Worm (Caenorhabditis elegans) whole organism, L4 larva: Measurements from ENCODE around the gene lin-3.

Source experiments
- F10B5.3 ChIP-seq: sonication (generic microtip); optimal IDR thresholded peaks from 2 replicates; lab custom pipeline; 2016; ENCODE audit warnings: mild to moderate bottlenecking, missing genetic modification characterization, missing compliant biosample characterization
- F37D6.2 ChIP-seq: sonication (generic microtip); optimal IDR thresholded peaks from 2 replicates; lab custom pipeline; 2016; ENCODE audit warnings: mild to moderate bottlenecking, missing genetic modification characterization, missing compliant biosample characterization
- T26A8.4 ChIP-seq: fragments of 200-800 bp; sonication (Bioruptor generic); IDR thresholded peaks from 2 replicates; pipeline ENCODE4 v1.3.6; 2022; ENCODE audit warnings: missing genetic modification characterization, missing compliant biosample characterization
- Y105C5A.15 ChIP-seq: fragments of 200-800 bp; sonication (Bioruptor generic); IDR thresholded peaks from 2 replicates; pipeline ENCODE4 v1.3.6; 2022; ENCODE audit warnings: missing genetic modification characterization, missing compliant biosample characterization
- Y5F2A.4 ChIP-seq: fragments of 200-800 bp; sonication (Bioruptor generic); optimal IDR thresholded peaks from 2 replicates; lab custom pipeline; 2018; ENCODE audit warnings: mild to moderate bottlenecking, missing genetic modification characterization, missing compliant biosample characterization
- ZK337.2 ChIP-seq: fragments of 200-800 bp; sonication (Bioruptor generic); IDR thresholded peaks from 2 replicates; pipeline ENCODE4 v1.3.6; 2022; ENCODE audit warnings: missing genetic modification reagents, missing genetic modification characterization, missing compliant biosample characterization
- ZK546.5 ChIP-seq, 2 experiments: sonication (generic microtip); optimal IDR thresholded peaks; 2 replicates each; lab custom pipeline; 2017; ENCODE audit warnings: missing biosample characterization in 2 of 2, missing genetic modification characterization in 2 of 2
- ama-1 ChIP-seq: fragments of 150-350 bp; optimal IDR thresholded peaks from 2 replicates; lab custom pipeline; 2014; ENCODE audit warnings: inconsistent platforms, mixed read lengths
- arid-1 ChIP-seq: fragments of 200-800 bp; sonication (Bioruptor generic); conservative IDR thresholded peaks from 2 replicates; pipeline ENCODE4 v1.3.6; 2022; ENCODE audit warnings: missing genetic modification reagents, missing genetic modification characterization, missing compliant biosample characterization
- attf-4 ChIP-seq: sonication (generic microtip); optimal IDR thresholded peaks from 3 replicates; lab custom pipeline; 2017; ENCODE audit warnings: missing biosample characterization, missing genetic modification characterization
- ceh-28 ChIP-seq: fragments of 150-350 bp; optimal IDR thresholded peaks from 2 replicates; lab custom pipeline; 2014; ENCODE audit warnings: missing biosample characterization, missing genetic modification reagents, missing genetic modification characterization
- ceh-32 ChIP-seq: sonication (generic microtip); optimal IDR thresholded peaks from 2 replicates; lab custom pipeline; 2016; ENCODE audit warnings: mild to moderate bottlenecking, missing genetic modification characterization, missing compliant biosample characterization; ENCODE audit not compliant: poor library complexity
- ceh-44 ChIP-seq: fragments of 200-800 bp; sonication (Bioruptor generic); IDR thresholded peaks from 2 replicates; pipeline ENCODE4 v1.3.6; 2022; ENCODE audit warnings: missing genetic modification reagents, missing genetic modification characterization, missing compliant biosample characterization
- ces-1 ChIP-seq: fragments of 150-350 bp; sonication (generic microtip); optimal IDR thresholded peaks from 4 replicates; lab custom pipeline; 2014; ENCODE audit warnings: missing biosample characterization, missing genetic modification reagents, missing genetic modification characterization
- cey-2 ChIP-seq: sonication (generic microtip); optimal IDR thresholded peaks from 3 replicates; lab custom pipeline; 2017; ENCODE audit warnings: missing genetic modification characterization, mild to moderate bottlenecking, missing compliant biosample characterization, antibody characterized with exemption, borderline replicate concordance; ENCODE audit not compliant: insufficient read depth
- ctbp-1 ChIP-seq: fragments of 200-800 bp; sonication (Bioruptor generic); IDR thresholded peaks from 2 replicates; pipeline ENCODE4 v1.3.6; 2022; ENCODE audit warnings: missing genetic modification reagents, missing genetic modification characterization, missing compliant biosample characterization
- daf-12 ChIP-seq: fragments of 150-350 bp; optimal IDR thresholded peaks from 2 replicates; lab custom pipeline; 2014; ENCODE audit warnings: missing biosample characterization, missing genetic modification reagents, missing genetic modification characterization
- daf-16 ChIP-seq, 3 experiments: sonication (generic microtip); optimal IDR thresholded peaks; 2 replicates each; lab custom pipeline; 2016 to 2017; ENCODE audit warnings: missing genetic modification characterization in 3 of 3, missing genetic modification reagents in 3 of 3, mild to moderate bottlenecking in 2 of 3, missing compliant biosample characterization in 2 of 3, missing biosample characterization in 1 of 3, moderate library complexity in 1 of 3
- daf-19 ChIP-seq: fragments of 200-800 bp; sonication (Bioruptor generic); conservative IDR thresholded peaks from 2 replicates; pipeline ENCODE4 v1.3.6; 2022; ENCODE audit warnings: missing genetic modification characterization, missing compliant biosample characterization
- dmd-8 ChIP-seq: fragments of 200-800 bp; sonication (Bioruptor generic); IDR thresholded peaks from 2 replicates; pipeline ENCODE4 v1.3.6; 2022; ENCODE audit warnings: missing genetic modification characterization, missing compliant biosample characterization
- duxl-1 ChIP-seq: sonication (generic microtip); optimal IDR thresholded peaks from 2 replicates; lab custom pipeline; 2016; ENCODE audit warnings: mild to moderate bottlenecking, missing genetic modification characterization, moderate library complexity, missing compliant biosample characterization; ENCODE audit not compliant: poor library complexity
- dve-1 ChIP-seq: sonication (generic microtip); optimal IDR thresholded peaks from 2 replicates; lab custom pipeline; 2017; ENCODE audit warnings: antibody characterized with exemption, mild to moderate bottlenecking, missing genetic modification characterization, missing compliant biosample characterization; ENCODE audit not compliant: insufficient read depth
- egl-27 ChIP-seq: sonication (generic microtip); optimal IDR thresholded peaks from 3 replicates; lab custom pipeline; 2017; ENCODE audit warnings: missing biosample characterization, missing genetic modification reagents, missing genetic modification characterization
- fos-1 ChIP-seq: fragments of 150-350 bp; optimal IDR thresholded peaks from 2 replicates; lab custom pipeline; 2014; ENCODE audit warnings: missing biosample characterization, missing genetic modification characterization
- gei-8 ChIP-seq: fragments of 200-800 bp; sonication (Bioruptor generic); optimal IDR thresholded peaks from 2 replicates; lab custom pipeline; 2018; ENCODE audit warnings: mild to moderate bottlenecking, missing genetic modification characterization, missing compliant biosample characterization
- hlh-30 ChIP-seq: sonication (generic microtip); optimal IDR thresholded peaks from 2 replicates; lab custom pipeline; 2017; ENCODE audit warnings: antibody characterized with exemption, mild to moderate bottlenecking, missing genetic modification characterization, missing compliant biosample characterization; ENCODE audit not compliant: insufficient read depth
- lim-7 ChIP-seq: fragments of 200-800 bp; sonication (Bioruptor generic); IDR thresholded peaks from 2 replicates; pipeline ENCODE4 v1.3.6; 2022; ENCODE audit warnings: missing genetic modification characterization, missing compliant biosample characterization
- lin-39 ChIP-seq: fragments of 150-350 bp; optimal IDR thresholded peaks from 2 replicates; lab custom pipeline; 2014; ENCODE audit warnings: missing biosample characterization, missing genetic modification reagents, missing genetic modification characterization
- lsy-2 ChIP-seq, 2 experiments: fragments of 150-350 bp in 1 of 2; sonication (generic microtip) in 1 of 2; optimal IDR thresholded peaks; 2 replicates each; lab custom pipeline; 2014 to 2017; ENCODE audit warnings: missing biosample characterization in 2 of 2, missing genetic modification characterization in 2 of 2
- madf-5 ChIP-seq, 2 experiments: fragments of 200-800 bp; sonication (Bioruptor generic); IDR thresholded peaks; 2 replicates each; pipeline ENCODE4 v1.3.6; 2022; ENCODE audit warnings: missing compliant biosample characterization in 2 of 2, missing genetic modification characterization in 2 of 2
- mdl-1 ChIP-seq, 2 experiments: fragments of 150-350 bp in 1 of 2; sonication (generic microtip) in 1 of 2; optimal IDR thresholded peaks; 2 replicates each; lab custom pipeline; 2014 to 2017; ENCODE audit warnings: missing biosample characterization in 2 of 2, missing genetic modification characterization in 2 of 2
- mdt-29 ChIP-seq: fragments of 200-800 bp; sonication (Bioruptor generic); IDR thresholded peaks from 2 replicates; pipeline ENCODE4 v1.3.6; 2022; ENCODE audit warnings: missing genetic modification reagents, missing genetic modification characterization, missing compliant biosample characterization
- mep-1 ChIP-seq: fragments of 150-350 bp; sonication (generic microtip); optimal IDR thresholded peaks from 3 replicates; lab custom pipeline; 2014; ENCODE audit warnings: missing biosample characterization, missing genetic modification characterization
- nhr-102 ChIP-seq: sonication (generic microtip); optimal IDR thresholded peaks from 2 replicates; lab custom pipeline; 2016; ENCODE audit warnings: mild to moderate bottlenecking, missing genetic modification characterization, moderate library complexity, missing compliant biosample characterization
- nhr-237 ChIP-seq: sonication (generic microtip); optimal IDR thresholded peaks from 2 replicates; lab custom pipeline; 2017; ENCODE audit warnings: missing biosample characterization, missing genetic modification characterization
- nhr-25 ChIP-seq: sonication (generic microtip); optimal IDR thresholded peaks from 2 replicates; lab custom pipeline; 2017; ENCODE audit warnings: missing genetic modification characterization, mild to moderate bottlenecking, missing compliant biosample characterization, antibody characterized with exemption, moderate library complexity, borderline replicate concordance; ENCODE audit not compliant: insufficient read depth
- nhr-28 ChIP-seq: fragments of 150-350 bp; optimal IDR thresholded peaks from 2 replicates; lab custom pipeline; 2014; ENCODE audit warnings: missing biosample characterization, missing genetic modification characterization
- nhr-42 ChIP-seq: fragments of 200-800 bp; sonication (Bioruptor generic); IDR thresholded peaks from 2 replicates; pipeline ENCODE4 v1.3.6; 2022; ENCODE audit warnings: missing genetic modification characterization, missing compliant biosample characterization
- nhr-77 ChIP-seq: fragments of 150-350 bp; optimal IDR thresholded peaks from 2 replicates; lab custom pipeline; 2014; ENCODE audit warnings: missing biosample characterization, missing genetic modification characterization
- php-3 ChIP-seq: fragments of 200-800 bp; sonication (Bioruptor generic); IDR thresholded peaks from 2 replicates; pipeline ENCODE4 v1.3.6; 2022; ENCODE audit warnings: missing genetic modification reagents, missing genetic modification characterization, missing compliant biosample characterization
- rbr-2 ChIP-seq: sonication (generic microtip); optimal IDR thresholded peaks from 2 replicates; lab custom pipeline; 2016; ENCODE audit warnings: missing genotype, missing genetic modification characterization, missing compliant biosample characterization
- saeg-2 ChIP-seq: fragments of 200-800 bp; sonication (Bioruptor generic); IDR thresholded peaks from 2 replicates; pipeline ENCODE4 v1.3.6; 2022; ENCODE audit warnings: missing genetic modification reagents, missing genetic modification characterization, missing compliant biosample characterization
- spr-3 ChIP-seq: fragments of 200-800 bp; sonication (Bioruptor generic); optimal IDR thresholded peaks from 2 replicates; lab custom pipeline; 2018; ENCODE audit warnings: mild to moderate bottlenecking, missing genetic modification characterization, missing compliant biosample characterization
- unc-39 ChIP-seq: sonication (generic microtip); optimal IDR thresholded peaks from 2 replicates; lab custom pipeline; 2017; ENCODE audit warnings: missing biosample characterization, missing genetic modification characterization
- unc-62 ChIP-seq, 3 experiments: fragments of 150-350 bp in 1 of 3; sonication (generic microtip); optimal IDR thresholded peaks in 2 of 3; peaks in 1 of 3; 1 replicate in 1 of 3; 2 replicates in 2 of 3; lab custom pipeline; 2014 to 2017; ENCODE audit warnings: missing biosample characterization in 3 of 3, missing genetic modification characterization in 3 of 3, missing genetic modification reagents in 3 of 3, missing genotype in 1 of 3
- zfp-2 ChIP-seq: sonication (generic microtip); optimal IDR thresholded peaks from 2 replicates; lab custom pipeline; 2016; ENCODE audit warnings: mild to moderate bottlenecking, missing genetic modification characterization, missing compliant biosample characterization
- ztf-7 ChIP-seq: fragments of 150-350 bp; optimal IDR thresholded peaks from 2 replicates; lab custom pipeline; 2014; ENCODE audit warnings: missing biosample characterization, missing genetic modification characterization

Gene lin-3

DNA sequence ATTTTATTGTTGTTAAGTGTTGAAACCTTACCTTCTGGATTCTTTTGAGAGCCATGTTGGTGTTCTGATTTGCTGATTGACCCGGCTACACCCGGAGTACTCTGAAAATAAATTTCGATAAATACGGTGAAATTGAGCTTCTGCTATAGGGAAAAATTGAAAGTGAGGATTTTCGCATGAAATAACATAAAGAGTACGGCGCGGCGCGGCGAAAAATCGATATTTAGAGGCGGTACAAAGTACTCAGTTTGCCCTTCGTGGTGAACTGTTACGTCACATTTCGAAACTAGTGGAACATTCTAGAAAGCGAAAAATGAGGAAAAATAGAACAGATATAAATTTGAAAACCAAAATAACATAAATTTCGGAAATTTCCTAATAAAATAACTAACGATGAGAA, 28.0 kb downstream of the lin-3 start, which contains the start of gene let-70 (continued):
- TF ChIP-seq nhr-102 (no peak), ZK546.5 (tag; optimal IDR thresholded peaks at IDR 0.05; lab: Kevin White, UChicago) (no peak), F10B5.3 (tag; lab: Kevin White, UChicago) (no peak), mep-1 (tag; lab: Kevin White, UChicago) (no peak), arid-1 (GFP tag; lab: Robert Waterston, UW) (0 out of 2 replicates have a peak, but pooled peaks have one; percentile 20), zfp-2 (tag; lab: Kevin White, UChicago) (no peak)

DNA sequence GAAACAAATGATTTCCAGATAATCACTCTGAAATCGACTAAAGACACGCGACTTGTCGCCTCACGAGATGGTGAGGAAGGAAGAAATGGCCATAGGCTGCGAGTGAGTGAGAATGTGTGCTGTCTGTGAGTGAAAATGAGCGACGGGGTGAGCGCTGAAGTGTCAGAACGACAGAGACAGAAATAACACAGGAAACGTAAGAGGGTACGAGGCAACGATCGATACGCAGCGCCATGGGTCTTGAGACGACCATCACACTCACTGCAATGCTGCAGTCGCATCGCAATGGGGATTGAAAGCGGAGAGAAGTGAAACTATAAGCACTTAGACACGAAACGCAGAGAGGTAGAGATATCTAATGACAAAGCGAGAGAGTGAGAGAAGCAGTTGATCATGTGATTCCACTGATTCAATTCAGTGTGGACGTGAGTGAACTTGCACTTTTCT, 28.7 kb downstream of the lin-3 start:
- TF ChIP-seq gei-8 (GFP tag; lab: Kevin White, UChicago) (peak; percentile 83), mdl-1 (tag; optimal IDR thresholded peaks at IDR 0.05; lab: Kevin White, UChicago) (peak; percentile 40 to 92), ctbp-1 (GFP tag; lab: Robert Waterston, UW) (peak; percentile 86), daf-12 (tag; lab: Kevin White, UChicago) (peak; percentile 13), nhr-77 (tag; lab: Kevin White, UChicago) (peak; percentile 63), nhr-25 (tag; lab: Kevin White, UChicago) (peak; percentile 92), saeg-2 (GFP tag; lab: Robert Waterston, UW) (no peak), madf-5 (GFP tag; IDR thresholded peaks at IDR 0.05; lab: Robert Waterston, UW) (no peak), lin-39 (no peak), spr-3 (GFP tag; lab: Kevin White, UChicago) (peak; percentile 80), ceh-28 (peak; percentile 90), daf-16 (GFP tag; optimal IDR thresholded peaks at IDR 0.05; lab: Kevin White, UChicago) (peak; percentile 51 to 71), daf-16 (tag; optimal IDR thresholded peaks at IDR 0.05; lab: Kevin White, UChicago) (peak; percentile 74), lim-7 (GFP tag; lab: Robert Waterston, UW) (peak; percentile 63; the same call in 1 of the 2 replicates), egl-27 (tag; lab: Kevin White, UChicago) (no peak), unc-62 (GFP tag; optimal IDR thresholded peaks at IDR 0.05 in 1 of 2; lab: Kevin White, UChicago) (peak; percentile 21 to 100), unc-62 (tag; optimal IDR thresholded peaks at IDR 0.05; lab: Kevin White, UChicago) (no peak), ztf-7 (tag; lab: Kevin White, UChicago) (peak; percentile 82), unc-39 (tag; lab: Kevin White, UChicago) (peak; percentile 48), ces-1 (peak; percentile 81), mdt-29 (GFP tag; lab: Robert Waterston, UW) (peak; percentile 76; the same call in 1 of the 2 replicates), hlh-30 (tag; lab: Kevin White, UChicago) (peak; percentile 99), Y5F2A.4 (no peak), cey-2 (tag; lab: Kevin White, UChicago) (no peak), dmd-8 (0 out of 2 replicates have a peak, but pooled peaks have one; percentile 20), T26A8.4 (GFP tag; lab: Robert Waterston, UW) (peak; percentile 89), nhr-28 (tag; lab: Kevin White, UChicago) (peak; percentile 88), lsy-2 (tag; optimal IDR thresholded peaks at IDR 0.05; lab: Kevin White, UChicago) (peak; percentile 86 to 93), ceh-32 (tag; lab: Kevin White, UChicago) (peak; percentile 68), duxl-1 (tag; lab: Kevin White, UChicago) (peak; percentile 69), nhr-237 (tag; lab: Kevin White, UChicago) (peak; percentile 38), fos-1 (tag; lab: Kevin White, UChicago) (no peak), F37D6.2 (tag; lab: Kevin White, UChicago) (peak; percentile 85), ama-1 (peak; percentile 91), daf-19 (GFP tag; lab: Robert Waterston, UW) (peak; percentile 82; the same call in 1 of the 2 replicates), php-3 (0 out of 2 replicates have a peak, but pooled peaks have one; percentile 26), rbr-2 (peak; percentile 96), dve-1 (tag; lab: Kevin White, UChicago) (peak; percentile 92), ZK337.2 (GFP tag; lab: Robert Waterston, UW) (no peak), ceh-44 (0 out of 2 replicates have a peak, but pooled peaks have one; percentile 24), attf-4 (tag; lab: Kevin White, UChicago) (no peak), nhr-42 (GFP tag; lab: Robert Waterston, UW) (peak; percentile 89), Y105C5A.15 (GFP tag; lab: Robert Waterston, UW) (no peak)
